Worm (Caenorhabditis elegans) whole organism, L3 larva: Measurements from ENCODE around the gene C16C10.13.

ENCODE experiments used
- R02D3.7 ChIP-seq: fragments of 150-350 bp; optimal IDR thresholded peaks from 2 replicates; lab custom pipeline; 2014; ENCODE audit warnings: missing biosample characterization, missing genetic modification characterization
- ZK546.5 ChIP-seq: sonication (generic microtip); optimal IDR thresholded peaks from 2 replicates; lab custom pipeline; 2017; ENCODE audit warnings: missing biosample characterization, missing genetic modification characterization
- aly-2 ChIP-seq: fragments of 150-350 bp; optimal IDR thresholded peaks from 2 replicates; lab custom pipeline; 2014; ENCODE audit warnings: missing biosample characterization, missing genetic modification characterization
- ama-1 ChIP-seq: fragments of 150-350 bp; optimal IDR thresholded peaks from 2 replicates; lab custom pipeline; 2018
- ceh-16 ChIP-seq: sonication (generic microtip); optimal IDR thresholded peaks from 2 replicates; lab custom pipeline; 2017; ENCODE audit warnings: missing biosample characterization, missing genetic modification characterization
- ceh-28 ChIP-seq: fragments of 150-350 bp; optimal IDR thresholded peaks from 2 replicates; lab custom pipeline; 2014; ENCODE audit warnings: missing biosample characterization, missing genetic modification reagents, missing genetic modification characterization
- ceh-82 ChIP-seq: fragments of 150-350 bp; optimal IDR thresholded peaks from 2 replicates; lab custom pipeline; 2014; ENCODE audit warnings: missing biosample characterization, missing genetic modification characterization
- ceh-9 ChIP-seq: sonication (generic microtip); optimal IDR thresholded peaks from 2 replicates; lab custom pipeline; 2018; ENCODE audit warnings: missing biosample characterization, missing genetic modification characterization
- daf-12 ChIP-seq: fragments of 150-350 bp; optimal IDR thresholded peaks from 2 replicates; lab custom pipeline; 2014; ENCODE audit warnings: missing biosample characterization, missing genetic modification reagents, missing genetic modification characterization
- egl-27 ChIP-seq: sonication (generic microtip); optimal IDR thresholded peaks from 4 replicates; lab custom pipeline; 2017; ENCODE audit warnings: missing biosample characterization, missing genetic modification reagents, missing genetic modification characterization
- egl-5 ChIP-seq: fragments of 150-350 bp; optimal IDR thresholded peaks from 2 replicates; lab custom pipeline; 2017; ENCODE audit warnings: missing biosample characterization, missing genetic modification reagents, missing genetic modification characterization, inconsistent platforms
- elt-1 ChIP-seq: fragments of 150-350 bp; optimal IDR thresholded peaks from 2 replicates; lab custom pipeline; 2014; ENCODE audit warnings: missing biosample characterization, missing genetic modification characterization
- elt-2 ChIP-seq: sonication (generic microtip); optimal IDR thresholded peaks from 2 replicates; lab custom pipeline; 2016; ENCODE audit warnings: missing genetic modification reagents, mild to moderate bottlenecking, missing genetic modification characterization, missing compliant biosample characterization
- elt-3 ChIP-seq, 3 experiments: fragments of 150-350 bp in 1 of 3; sonication (generic microtip) in 2 of 3; optimal IDR thresholded peaks; 2 replicates in 2 of 3; 4 replicates in 1 of 3; lab custom pipeline; 2014 to 2017; ENCODE audit warnings: missing biosample characterization in 3 of 3, missing genetic modification characterization in 3 of 3
- eor-1 ChIP-seq, 2 experiments: fragments of 150-350 bp; optimal IDR thresholded peaks; 2 replicates each; lab custom pipeline; 2014 to 2018; ENCODE audit warnings: missing biosample characterization in 2 of 2, missing genetic modification characterization in 2 of 2
- fkh-10 ChIP-seq: sonication (generic microtip); optimal IDR thresholded peaks from 2 replicates; lab custom pipeline; 2017; ENCODE audit warnings: missing biosample characterization, missing genetic modification reagents, missing genetic modification characterization
- fkh-2 ChIP-seq: fragments of 150-350 bp; optimal IDR thresholded peaks from 2 replicates; lab custom pipeline; 2014; ENCODE audit warnings: missing biosample characterization, missing genetic modification reagents, missing genetic modification characterization
- fos-1 ChIP-seq: fragments of 150-350 bp; optimal IDR thresholded peaks from 2 replicates; lab custom pipeline; 2014; ENCODE audit warnings: missing biosample characterization, missing genetic modification characterization
- hmg-11 ChIP-seq: sonication (generic microtip); optimal IDR thresholded peaks from 2 replicates; lab custom pipeline; 2016; ENCODE audit warnings: missing genetic modification characterization, missing compliant biosample characterization
- jun-1 ChIP-seq: fragments of 150-350 bp; optimal IDR thresholded peaks from 2 replicates; lab custom pipeline; 2014; ENCODE audit warnings: missing biosample characterization, missing genetic modification reagents, missing genetic modification characterization
- lin-15B ChIP-seq: fragments of 150-350 bp; optimal IDR thresholded peaks from 2 replicates; lab custom pipeline; 2014; ENCODE audit warnings: missing biosample characterization, missing genetic modification characterization
- lin-39 ChIP-seq: fragments of 150-350 bp; optimal IDR thresholded peaks from 2 replicates; lab custom pipeline; 2018; ENCODE audit warnings: missing biosample characterization, missing genetic modification reagents, missing genetic modification characterization
- lsy-12 ChIP-seq: sonication (generic microtip); optimal IDR thresholded peaks from 2 replicates; lab custom pipeline; 2016; ENCODE audit warnings: mild to moderate bottlenecking, missing genetic modification characterization, missing compliant biosample characterization
- mdl-1 ChIP-seq: fragments of 150-350 bp; optimal IDR thresholded peaks from 2 replicates; lab custom pipeline; 2014; ENCODE audit warnings: missing biosample characterization, missing genetic modification characterization
- mml-1 ChIP-seq: fragments of 150-350 bp; sonication (generic microtip); optimal IDR thresholded peaks from 3 replicates; lab custom pipeline; 2014; ENCODE audit warnings: missing biosample characterization, missing genetic modification characterization
- nfya-1 ChIP-seq: sonication (generic microtip); optimal IDR thresholded peaks from 2 replicates; lab custom pipeline; 2017; ENCODE audit warnings: missing genetic modification characterization, mild to moderate bottlenecking, missing compliant biosample characterization, antibody characterized with exemption, moderate library complexity; ENCODE audit not compliant: insufficient read depth
- nhr-11 ChIP-seq: fragments of 150-350 bp; optimal IDR thresholded peaks from 2 replicates; lab custom pipeline; 2014; ENCODE audit warnings: missing biosample characterization, missing genetic modification characterization
- nhr-12 ChIP-seq: fragments of 150-350 bp; optimal IDR thresholded peaks from 2 replicates; lab custom pipeline; 2014; ENCODE audit warnings: missing biosample characterization, missing genetic modification characterization
- nhr-23 ChIP-seq: fragments of 150-350 bp; optimal IDR thresholded peaks from 2 replicates; lab custom pipeline; 2014; ENCODE audit warnings: missing biosample characterization, missing genetic modification reagents, missing genetic modification characterization
- nhr-237 ChIP-seq: fragments of 150-350 bp; optimal IDR thresholded peaks from 2 replicates; lab custom pipeline; 2014; ENCODE audit warnings: missing biosample characterization, missing genetic modification characterization
- nhr-25 ChIP-seq: sonication (generic microtip); optimal IDR thresholded peaks from 2 replicates; lab custom pipeline; 2017; ENCODE audit warnings: missing biosample characterization, missing genetic modification characterization
- nhr-28 ChIP-seq: fragments of 150-350 bp; optimal IDR thresholded peaks from 2 replicates; lab custom pipeline; 2014; ENCODE audit warnings: missing biosample characterization, missing genetic modification characterization
- nhr-43 ChIP-seq: sonication (generic microtip); optimal IDR thresholded peaks from 2 replicates; lab custom pipeline; 2016; ENCODE audit warnings: mild to moderate bottlenecking, missing genetic modification characterization, missing compliant biosample characterization; ENCODE audit not compliant: poor library complexity, severe bottlenecking
- nhr-67 ChIP-seq: fragments of 150-350 bp; optimal IDR thresholded peaks from 2 replicates; lab custom pipeline; 2014; ENCODE audit warnings: missing biosample characterization, missing genetic modification characterization
- nhr-76 ChIP-seq: fragments of 150-350 bp; sonication (generic microtip); optimal IDR thresholded peaks from 5 replicates; lab custom pipeline; 2014; ENCODE audit warnings: missing biosample characterization, missing genetic modification characterization
- nhr-77 ChIP-seq: fragments of 150-350 bp; optimal IDR thresholded peaks from 2 replicates; lab custom pipeline; 2014; ENCODE audit warnings: missing biosample characterization, missing genetic modification characterization
- pha-4 ChIP-seq: fragments of 150-350 bp; optimal IDR thresholded peaks from 2 replicates; lab custom pipeline; 2014; ENCODE audit warnings: missing biosample characterization, missing genetic modification reagents, missing genetic modification characterization
- pqm-1 ChIP-seq: fragments of 150-350 bp; optimal IDR thresholded peaks from 2 replicates; lab custom pipeline; 2017; ENCODE audit warnings: missing biosample characterization, missing genetic modification characterization, inconsistent platforms
- sea-2 ChIP-seq: fragments of 150-350 bp; sonication (generic microtip); optimal IDR thresholded peaks from 4 replicates; lab custom pipeline; 2014; ENCODE audit warnings: missing biosample characterization, missing genetic modification reagents, missing genetic modification characterization
- skn-1 ChIP-seq: fragments of 150-350 bp; optimal IDR thresholded peaks from 2 replicates; lab custom pipeline; 2014; ENCODE audit warnings: missing biosample characterization, missing genetic modification characterization
- snpc-4 ChIP-seq: fragments of 150-350 bp; optimal IDR thresholded peaks from 2 replicates; lab custom pipeline; 2014; ENCODE audit warnings: missing biosample characterization, missing genetic modification characterization
- tbx-2 ChIP-seq: sonication (generic microtip); optimal IDR thresholded peaks from 2 replicates; lab custom pipeline; 2016; ENCODE audit warnings: mild to moderate bottlenecking, missing genetic modification characterization, missing compliant biosample characterization
- unc-39 ChIP-seq: sonication (generic microtip); optimal IDR thresholded peaks from 4 replicates; lab custom pipeline; 2017; ENCODE audit warnings: missing biosample characterization, missing genetic modification characterization
- unc-62 ChIP-seq: fragments of 150-350 bp; sonication (generic microtip); optimal IDR thresholded peaks from 4 replicates; lab custom pipeline; 2014; ENCODE audit warnings: missing biosample characterization, missing genetic modification reagents, missing genetic modification characterization
- zag-1 ChIP-seq: fragments of 150-350 bp; optimal IDR thresholded peaks from 2 replicates; lab custom pipeline; 2014; ENCODE audit warnings: missing biosample characterization, missing genetic modification characterization
- ztf-11 ChIP-seq: fragments of 150-350 bp; optimal IDR thresholded peaks from 2 replicates; lab custom pipeline; 2014; ENCODE audit warnings: missing biosample characterization, missing genetic modification characterization
- ztf-4 ChIP-seq: fragments of 150-350 bp; optimal IDR thresholded peaks from 2 replicates; lab custom pipeline; 2014; ENCODE audit warnings: missing biosample characterization, missing genetic modification characterization

C16C10.13 gene

DNA sequence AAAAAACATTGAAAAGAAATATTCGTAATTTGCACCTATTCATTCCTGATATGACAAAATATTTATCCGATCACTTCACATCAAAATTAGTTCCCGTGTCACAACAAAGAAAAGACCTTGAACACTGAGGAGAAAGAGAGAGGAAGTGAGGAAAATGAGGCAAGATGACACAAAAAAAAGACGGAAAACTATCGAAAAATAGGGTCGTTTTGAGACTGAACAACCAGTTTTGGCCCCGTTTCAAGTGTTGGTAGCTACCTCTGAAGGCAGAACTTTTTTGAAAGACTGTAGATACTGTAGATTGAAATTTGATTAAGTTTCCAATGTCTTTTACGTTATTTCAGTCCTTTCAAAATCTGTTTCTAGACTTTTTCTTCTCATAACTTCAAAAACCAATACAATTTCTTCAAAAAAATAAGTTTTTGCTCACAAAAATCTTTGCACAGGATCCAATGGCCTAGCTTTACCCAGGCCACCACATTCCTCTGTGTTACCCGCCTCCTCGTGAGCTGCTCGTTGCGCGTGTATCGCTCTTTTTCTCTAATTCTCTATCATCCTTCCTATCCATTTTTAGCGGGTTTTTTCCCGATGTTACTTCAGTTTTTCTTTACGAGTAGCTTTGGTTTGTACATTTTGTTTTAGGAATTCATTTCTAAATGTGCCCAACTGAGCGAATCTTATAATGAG lies 20.2 kb downstream of the C16C10.13 start:
- TF ChIP-seq pha-4 (tag; lab: Kevin White, UChicago) (peak; percentile 73), ZK546.5 (no peak), unc-62 (no peak), lin-39 (tag; lab: Kevin White, UChicago) (peak; percentile 60), elt-1 (tag; lab: Kevin White, UChicago) (no peak), fkh-10 (peak; percentile 6), lin-15B (tag; lab: Kevin White, UChicago) (peak; percentile 75), mml-1 (tag; lab: Kevin White, UChicago) (no peak), nhr-77 (tag; lab: Kevin White, UChicago) (no peak), tbx-2 (tag; lab: Kevin White, UChicago) (no peak), snpc-4 (tag; lab: Kevin White, UChicago) (peak; percentile 46), nhr-43 (tag; lab: Kevin White, UChicago) (no peak), ceh-16 (no peak), daf-12 (tag; lab: Kevin White, UChicago) (no peak), ama-1 (lab: Kevin White, UChicago) (no peak), nhr-11 (tag; lab: Kevin White, UChicago) (no peak), aly-2 (no peak), eor-1 (tag; optimal IDR thresholded peaks at IDR 0.05; lab: Kevin White, UChicago) (no peak), mdl-1 (peak; percentile 85), nhr-28 (tag; lab: Kevin White, UChicago) (no peak), ztf-4 (tag; lab: Kevin White, UChicago) (no peak), ceh-9 (tag; lab: Kevin White, UChicago) (no peak), nhr-25 (tag; lab: Kevin White, UChicago) (peak; percentile 58), hmg-11 (tag; lab: Kevin White, UChicago) (no peak), nhr-237 (tag; lab: Kevin White, UChicago) (no peak), nhr-76 (no peak), lsy-12 (tag; lab: Kevin White, UChicago) (no peak), elt-2 (tag; lab: Kevin White, UChicago) (no peak), fkh-2 (tag; lab: Kevin White, UChicago) (no peak), R02D3.7 (tag; lab: Kevin White, UChicago) (peak; percentile 22), unc-39 (tag; lab: Kevin White, UChicago) (no peak), fos-1 (no peak), nhr-12 (tag; lab: Kevin White, UChicago) (no peak), egl-27 (no peak), nhr-23 (tag; lab: Kevin White, UChicago) (no peak), ceh-28 (tag; lab: Kevin White, UChicago) (no peak), nhr-67 (tag; lab: Kevin White, UChicago) (no peak), zag-1 (tag; lab: Kevin White, UChicago) (no peak), ztf-11 (tag; lab: Kevin White, UChicago) (no peak), skn-1 (tag; lab: Kevin White, UChicago) (peak; percentile 21), nfya-1 (tag; lab: Kevin White, UChicago) (peak; percentile 84), ceh-82 (no peak), egl-5 (tag; lab: Kevin White, UChicago) (peak; percentile 20), jun-1 (tag; lab: Kevin White, UChicago) (no peak), elt-3 (tag; optimal IDR thresholded peaks at IDR 0.05; lab: Kevin White, UChicago) (no peak), pqm-1 (no peak), sea-2 (GFP tag; lab: Kevin White, UChicago) (no peak)
